Worm (Caenorhabditis elegans) whole organism, young adult: ENCODE measurements around the gene Y54G9A.5.

Experiments
- B0336.3 ChIP-seq: fragments of 200-800 bp; sonication (Bioruptor generic); IDR thresholded peaks from 2 replicates; pipeline ENCODE4 v1.3.6; 2022; ENCODE audit warnings: missing genetic modification characterization, missing compliant biosample characterization
- F23B12.7 ChIP-seq: sonication (generic microtip); optimal IDR thresholded peaks from 2 replicates; lab custom pipeline; 2017; ENCODE audit warnings: missing genetic modification characterization, mild to moderate bottlenecking, missing compliant biosample characterization, antibody characterized with exemption, moderate library complexity; ENCODE audit not compliant: insufficient read depth
- Y56A3A.18 ChIP-seq: fragments of 200-800 bp; sonication (Bioruptor generic); IDR thresholded peaks from 2 replicates; pipeline ENCODE4 v1.3.6; 2022; ENCODE audit warnings: missing genetic modification reagents, missing genetic modification characterization, missing compliant biosample characterization
- akir-1 ChIP-seq: fragments of 200-800 bp; sonication (Bioruptor generic); optimal IDR thresholded peaks from 2 replicates; lab custom pipeline; 2018; ENCODE audit warnings: mild to moderate bottlenecking, missing genetic modification characterization, moderate library complexity, missing compliant biosample characterization
- ama-1 ChIP-seq, 3 experiments: fragments of 150-350 bp in 1 of 3; sonication (generic microtip) in 2 of 3; optimal IDR thresholded peaks; 2 replicates each; lab custom pipeline; 2014 to 2018; ENCODE audit warnings: missing biosample characterization in 2 of 3, missing genetic modification characterization in 2 of 3, missing genetic modification reagents in 2 of 3
- ceh-27 ChIP-seq: fragments of 200-800 bp; sonication (Bioruptor generic); optimal IDR thresholded peaks from 2 replicates; lab custom pipeline; 2018; ENCODE audit warnings: mild to moderate bottlenecking, missing genetic modification characterization, moderate library complexity, missing compliant biosample characterization
- die-1 ChIP-seq: sonication (generic microtip); optimal IDR thresholded peaks from 2 replicates; lab custom pipeline; 2016; ENCODE audit warnings: missing genotype, mild to moderate bottlenecking, missing genetic modification characterization, missing compliant biosample characterization
- dpl-1 ChIP-seq: fragments of 150-350 bp; optimal IDR thresholded peaks from 2 replicates; lab custom pipeline; 2014; ENCODE audit warnings: missing biosample characterization, missing genetic modification reagents, missing genetic modification characterization
- ekl-4 ChIP-seq: fragments of 200-800 bp; sonication (Bioruptor generic); IDR thresholded peaks from 2 replicates; pipeline ENCODE4 v1.3.6; 2022; ENCODE audit warnings: missing genetic modification reagents, missing genetic modification characterization, missing compliant biosample characterization
- madf-10 ChIP-seq: sonication (generic microtip); optimal IDR thresholded peaks from 2 replicates; lab custom pipeline; 2016; ENCODE audit warnings: mild to moderate bottlenecking, missing genetic modification characterization, missing compliant biosample characterization
- madf-8 ChIP-seq: fragments of 200-800 bp; sonication (Bioruptor generic); conservative IDR thresholded peaks from 2 replicates; pipeline ENCODE4 v1.3.6; 2022; ENCODE audit warnings: missing genetic modification reagents, missing genetic modification characterization, missing compliant biosample characterization
- nfya-1 ChIP-seq: sonication (generic microtip); optimal IDR thresholded peaks from 2 replicates; lab custom pipeline; 2017; ENCODE audit warnings: antibody characterized with exemption, missing compliant biosample characterization, missing genetic modification characterization, borderline replicate concordance; ENCODE audit not compliant: insufficient read depth
- nhr-80 ChIP-seq: sonication (generic microtip); optimal IDR thresholded peaks from 2 replicates; lab custom pipeline; 2016; ENCODE audit warnings: missing genetic modification characterization, missing compliant biosample characterization
- unc-130 ChIP-seq: sonication (generic microtip); optimal IDR thresholded peaks from 2 replicates; lab custom pipeline; 2016; ENCODE audit warnings: missing genetic modification reagents, missing genetic modification characterization, missing compliant biosample characterization

ce11 chrII:13752016-13752415 lies 29.2 kb downstream of the Y54G9A.5 start, which contains the start of gene arrd-14:
- TF ChIP-seq F23B12.7 (tag; lab: Kevin White, UChicago): no peak
- no peak for TF ChIP-seq B0336.3 (GFP tag; lab: Robert Waterston, UW)
- no peak for TF ChIP-seq Y56A3A.18 (GFP tag; lab: Robert Waterston, UW)
- TF ChIP-seq nfya-1 (tag; lab: Kevin White, UChicago): no peak
- TF ChIP-seq unc-130 (GFP tag; lab: Kevin White, UChicago): no peak
- TF ChIP-seq ama-1 (optimal IDR thresholded peaks at IDR 0.05; lab: Kevin White, UChicago): no peak
- TF ChIP-seq ama-1 (GFP tag; optimal IDR thresholded peaks at IDR 0.05; lab: Kevin White, UChicago): no peak
- no peak for TF ChIP-seq ekl-4 (GFP tag; lab: Robert Waterston, UW)
- TF ChIP-seq die-1 (tag; lab: Kevin White, UChicago): no peak
- no peak for TF ChIP-seq madf-10 (tag; lab: Kevin White, UChicago)
- TF ChIP-seq akir-1: no peak
- no peak for TF ChIP-seq nhr-80 (tag; lab: Kevin White, UChicago)
- no peak for TF ChIP-seq ceh-27 (GFP tag; lab: Kevin White, UChicago)
- TF ChIP-seq dpl-1 (GFP tag; lab: Kevin White, UChicago): no peak
- no peak for TF ChIP-seq madf-8 (GFP tag; lab: Robert Waterston, UW)
